Worm (Caenorhabditis elegans) whole organism, L1 larva: ENCODE data around the gene C54F6.15.

Experiments
- C04F5.9 ChIP-seq: sonication (generic microtip); optimal IDR thresholded peaks from 2 replicates; lab custom pipeline; 2016; ENCODE audit warnings: missing genetic modification characterization, missing compliant biosample characterization
- Y116A8C.19 ChIP-seq: sonication (generic microtip); optimal IDR thresholded peaks from 2 replicates; lab custom pipeline; 2016; ENCODE audit warnings: missing compliant biosample characterization, missing genetic modification characterization, borderline replicate concordance
- ceh-63 ChIP-seq: fragments of 200-800 bp; sonication (Bioruptor generic); optimal IDR thresholded peaks from 2 replicates; lab custom pipeline; 2018; ENCODE audit warnings: mild to moderate bottlenecking, missing genetic modification characterization, missing compliant biosample characterization
- ceh-90 ChIP-seq: sonication (generic microtip); optimal IDR thresholded peaks from 2 replicates; lab custom pipeline; 2016; ENCODE audit warnings: missing genetic modification characterization, missing compliant biosample characterization
- fkh-8 ChIP-seq: sonication (generic microtip); optimal IDR thresholded peaks from 2 replicates; lab custom pipeline; 2016; ENCODE audit warnings: mild to moderate bottlenecking, missing genetic modification characterization, missing compliant biosample characterization
- hlh-17 ChIP-seq: fragments of 200-800 bp; sonication (Bioruptor generic); optimal IDR thresholded peaks from 2 replicates; lab custom pipeline; 2018; ENCODE audit warnings: missing genetic modification characterization, mild to moderate bottlenecking, missing compliant biosample characterization, moderate library complexity, borderline replicate concordance
- hlh-4 ChIP-seq: sonication (generic microtip); optimal IDR thresholded peaks from 2 replicates; lab custom pipeline; 2016; ENCODE audit warnings: mild to moderate bottlenecking, missing genetic modification characterization, missing compliant biosample characterization
- jun-1 ChIP-seq: fragments of 150-350 bp; optimal IDR thresholded peaks from 2 replicates; lab custom pipeline; 2014; ENCODE audit warnings: missing biosample characterization, missing genetic modification reagents, missing genetic modification characterization
- lin-15B ChIP-seq: fragments of 150-350 bp; sonication (generic microtip); optimal IDR thresholded peaks from 3 replicates; lab custom pipeline; 2014; ENCODE audit warnings: missing biosample characterization, missing genetic modification characterization
- lin-39 ChIP-seq: fragments of 150-350 bp; optimal IDR thresholded peaks from 2 replicates; lab custom pipeline; 2014; ENCODE audit warnings: missing biosample characterization, missing genetic modification reagents, missing genetic modification characterization
- nhr-11 ChIP-seq: fragments of 150-350 bp; optimal IDR thresholded peaks from 2 replicates; lab custom pipeline; 2014; ENCODE audit warnings: missing biosample characterization, missing genetic modification characterization
- nhr-47 ChIP-seq: sonication (generic microtip); optimal IDR thresholded peaks from 2 replicates; lab custom pipeline; 2016; ENCODE audit warnings: mild to moderate bottlenecking, missing genetic modification characterization, moderate library complexity, missing compliant biosample characterization
- nhr-76 ChIP-seq: sonication (generic microtip); optimal IDR thresholded peaks from 2 replicates; lab custom pipeline; 2017; ENCODE audit warnings: missing biosample characterization, missing genetic modification characterization
- nhr-77 ChIP-seq: fragments of 150-350 bp; optimal IDR thresholded peaks from 2 replicates; lab custom pipeline; 2014; ENCODE audit warnings: missing biosample characterization, missing genetic modification characterization
- pag-3 ChIP-seq: sonication (generic microtip); optimal IDR thresholded peaks from 2 replicates; lab custom pipeline; 2017; ENCODE audit warnings: missing genetic modification characterization, mild to moderate bottlenecking, missing compliant biosample characterization, antibody characterized with exemption, borderline replicate concordance; ENCODE audit not compliant: insufficient read depth
- pax-3 ChIP-seq: fragments of 200-800 bp; sonication (Bioruptor generic); optimal IDR thresholded peaks from 2 replicates; lab custom pipeline; 2018; ENCODE audit warnings: mild to moderate bottlenecking, missing genetic modification characterization, moderate library complexity, missing compliant biosample characterization
- pqm-1 ChIP-seq: sonication (generic microtip); optimal IDR thresholded peaks from 3 replicates; lab custom pipeline; 2017; ENCODE audit warnings: missing biosample characterization, missing genetic modification characterization
- rnt-1 ChIP-seq: sonication (generic microtip); optimal IDR thresholded peaks from 2 replicates; lab custom pipeline; 2016; ENCODE audit warnings: mild to moderate bottlenecking, missing genetic modification characterization, moderate library complexity, missing compliant biosample characterization
- sptf-1 ChIP-seq: fragments of 150-350 bp; optimal IDR thresholded peaks from 2 replicates; lab custom pipeline; 2014; ENCODE audit warnings: missing biosample characterization, missing genetic modification characterization
- tbx-2 ChIP-seq: sonication (generic microtip); optimal IDR thresholded peaks from 2 replicates; lab custom pipeline; 2016; ENCODE audit warnings: missing genetic modification characterization, missing compliant biosample characterization
- tlp-1 ChIP-seq: fragments of 150-350 bp; optimal IDR thresholded peaks from 2 replicates; lab custom pipeline; 2014; ENCODE audit warnings: missing biosample characterization, missing genetic modification characterization
- xbp-1 ChIP-seq: sonication (generic microtip); optimal IDR thresholded peaks from 2 replicates; lab custom pipeline; 2016; ENCODE audit warnings: missing genetic modification characterization, missing compliant biosample characterization

Gene C54F6.15

DNA sequence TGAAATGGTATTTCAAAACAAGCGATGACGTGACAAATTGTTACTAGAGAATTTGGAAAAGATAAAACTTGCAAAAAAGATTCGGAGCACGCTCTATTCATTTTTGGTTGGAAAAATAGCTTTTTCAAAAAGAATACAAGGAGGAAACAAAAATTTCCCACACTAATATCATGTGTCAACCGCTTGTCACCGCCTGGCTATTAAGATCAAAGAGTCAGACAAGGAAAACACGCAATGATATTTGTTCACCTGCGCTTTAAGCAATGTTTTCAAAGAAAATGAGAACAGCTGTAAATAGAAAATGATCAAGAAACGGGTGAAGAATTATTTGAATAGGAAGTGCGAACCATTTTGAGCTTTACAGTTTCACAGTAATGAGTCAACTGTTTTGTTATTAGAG is 45.4 kb downstream of the C54F6.15 start, which contains the start of gene srh-125:
srh-125 (minus strand) TSS at position 101 of the 400 bp plus-strand sequence.
- TF ChIP-seq lin-15B (tag; lab: Kevin White, UChicago) (no peak), pax-3 (tag; lab: Kevin White, UChicago) (no peak), hlh-4 (tag; lab: Kevin White, UChicago) (peak; percentile 63), rnt-1 (tag; lab: Kevin White, UChicago) (no peak), nhr-11 (tag; lab: Kevin White, UChicago) (no peak), nhr-77 (tag; lab: Kevin White, UChicago) (no peak), nhr-47 (tag; lab: Kevin White, UChicago) (no peak), fkh-8 (tag; lab: Kevin White, UChicago) (peak; percentile 15)

DNA sequence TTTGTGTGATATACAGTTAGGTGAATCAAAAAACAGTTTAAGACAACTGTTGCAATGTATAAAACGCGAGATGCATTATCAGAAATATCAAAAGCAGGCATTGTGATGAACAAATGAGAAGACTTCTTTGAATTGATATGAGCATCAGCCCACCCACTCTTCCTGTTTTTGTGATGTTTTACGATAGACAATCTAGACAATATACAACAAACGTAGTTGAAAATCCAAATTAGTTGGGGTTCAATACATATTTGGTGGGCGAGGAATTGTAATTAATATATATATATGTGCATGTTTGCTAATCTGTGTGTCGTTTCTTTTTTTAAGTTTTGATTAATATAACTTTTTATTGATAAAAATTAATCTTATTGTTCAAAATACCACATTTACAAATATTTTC is 49.4 kb downstream of the C54F6.15 start, which contains the start of gene str-28:
str-28 (minus strand) TSS at position 101 of the 400 bp plus-strand sequence.
- no peak for TF ChIP-seq xbp-1 (tag; lab: Kevin White, UChicago)
- TF ChIP-seq sptf-1 (tag; lab: Kevin White, UChicago) = no peak
- no peak for TF ChIP-seq C04F5.9 (tag; lab: Kevin White, UChicago)
- TF ChIP-seq lin-39 (tag; lab: Kevin White, UChicago) = no peak
- no peak for TF ChIP-seq tlp-1 (tag; lab: Kevin White, UChicago)
- TF ChIP-seq Y116A8C.19 = no peak
- no peak for TF ChIP-seq nhr-76
- TF ChIP-seq hlh-4 (tag; lab: Kevin White, UChicago) = no peak
- no peak for TF ChIP-seq pag-3 (tag; lab: Kevin White, UChicago)
- no peak for TF ChIP-seq jun-1 (tag; lab: Kevin White, UChicago)
- TF ChIP-seq rnt-1 (tag; lab: Kevin White, UChicago) = no peak
- no peak for TF ChIP-seq ceh-90 (tag; lab: Kevin White, UChicago)
- no peak for TF ChIP-seq ceh-63 (GFP tag; lab: Kevin White, UChicago)
- no peak for TF ChIP-seq hlh-17 (GFP tag; lab: Kevin White, UChicago)
- no peak for TF ChIP-seq pqm-1
- TF ChIP-seq tbx-2 (tag; lab: Kevin White, UChicago) = no peak
